Worm (Caenorhabditis elegans): ENCODE data around the gene K11H12.6.

DNA sequence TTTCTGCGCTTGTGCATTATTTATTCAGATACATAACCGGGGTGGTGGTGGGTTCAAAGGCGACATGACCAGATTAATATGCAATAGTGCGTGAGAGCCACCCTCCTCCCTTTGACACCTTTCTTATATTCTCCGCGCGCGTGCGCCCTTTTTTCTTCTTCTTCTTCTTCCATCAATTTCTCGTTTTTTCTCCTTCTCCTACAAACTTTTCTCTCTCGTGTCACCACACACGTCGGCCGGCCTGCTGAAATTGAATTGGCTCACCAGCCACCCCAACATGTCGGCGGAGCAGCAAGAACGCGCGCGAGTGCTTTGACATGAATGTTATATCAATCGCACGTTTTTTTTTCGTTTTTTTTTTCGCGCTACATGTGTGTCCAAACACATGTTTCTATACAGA, 7.5 kb upstream of the K11H12.6 start:
- no peak for TF ChIP-seq nhr-76 (tag; optimal IDR thresholded peaks at IDR 0.05)
- TF ChIP-seq egl-27 (tag; optimal IDR thresholded peaks at IDR 0.05), result no peak
- no peak for TF ChIP-seq unc-62 (GFP tag; optimal IDR thresholded peaks at IDR 0.05)
- no peak for TF ChIP-seq snpc-4 (tag; optimal IDR thresholded peaks at IDR 0.05)
- TF ChIP-seq lin-35 (GFP tag; optimal IDR thresholded peaks at IDR 0.05), result no peak
